Worm (Caenorhabditis elegans) whole organism, L4/young adult: Measurements from ENCODE around the gene C46C11.4.

Experiments used
- dao-5 ChIP-seq: sonication (generic microtip); optimal IDR thresholded peaks from 2 replicates; lab custom pipeline; 2016; ENCODE audit warnings: missing genotype, missing genetic modification characterization, moderate library complexity, missing compliant biosample characterization
- him-1 ChIP-seq: sonication (generic microtip); optimal IDR thresholded peaks from 2 replicates; lab custom pipeline; 2016; ENCODE audit warnings: missing genotype, missing genetic modification reagents, missing genetic modification characterization, missing compliant biosample characterization

- no peak for TF ChIP-seq dao-5 (tag; lab: Kevin White, UChicago)
- TF ChIP-seq him-1 (tag; lab: Kevin White, UChicago): no peak
These were observed at the start of gene C46C11.4 for ce11 chrX:4647104-4647503.
